Worm (Caenorhabditis elegans): ENCODE results near the gene ugt-37.

ugt-37 gene

DNA sequence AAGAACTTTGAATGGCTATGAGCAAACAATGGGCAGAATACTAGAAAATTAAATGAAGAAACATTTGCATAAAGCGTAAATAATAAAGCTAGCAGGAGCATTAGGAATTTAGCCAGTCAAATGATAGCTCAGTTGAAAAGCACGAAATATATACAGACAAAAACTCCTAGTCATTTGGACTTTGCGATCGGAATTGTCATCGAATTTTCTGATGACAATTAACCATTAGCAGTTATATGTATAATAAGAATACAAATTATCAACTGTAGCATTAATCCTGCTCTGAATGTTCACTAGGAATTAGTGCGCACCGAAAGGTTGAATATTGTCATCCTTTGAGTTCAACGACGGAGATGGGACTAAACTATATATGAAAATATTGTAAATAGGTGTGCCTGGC is 2.3 kb upstream of the ugt-37 start, which contains the start of gene ugt-38:
TSS of gene ugt-38 (minus strand) at position 101 of the 400 bp plus-strand sequence.
- no peak for TF ChIP-seq hnd-1 (tag; optimal IDR thresholded peaks at IDR 0.05)
- TF ChIP-seq B0310.2 (tag; optimal IDR thresholded peaks at IDR 0.05): no peak
- TF ChIP-seq ets-7 (tag; optimal IDR thresholded peaks at IDR 0.05): no peak
- no peak for TF ChIP-seq F13C5.2 (tag; optimal IDR thresholded peaks at IDR 0.05)
- no peak for TF ChIP-seq flt-1 (GFP tag; IDR thresholded peaks at IDR 0.05)
- TF ChIP-seq tbx-37 (GFP tag; conservative IDR thresholded peaks at IDR 0.05): no peak
- no peak for TF ChIP-seq tbx-11 (GFP tag; IDR thresholded peaks at IDR 0.05)
- TF ChIP-seq tra-4 (tag; optimal IDR thresholded peaks at IDR 0.05): no peak
- no peak for TF ChIP-seq hmbx-1 (tag; optimal IDR thresholded peaks at IDR 0.05)
- TF ChIP-seq hmg-4 (GFP tag; optimal IDR thresholded peaks at IDR 0.05): no peak
- no peak for TF ChIP-seq pes-1 (GFP tag; IDR thresholded peaks at IDR 0.05)
- no peak for TF ChIP-seq ama-1 (optimal IDR thresholded peaks at IDR 0.05)
- TF ChIP-seq scrt-1 (GFP tag; IDR thresholded peaks at IDR 0.05): no peak
- TF ChIP-seq ceh-36 (tag; optimal IDR thresholded peaks at IDR 0.05): no peak
- TF ChIP-seq aly-1 (tag; optimal IDR thresholded peaks at IDR 0.05): no peak
- TF ChIP-seq sea-1 (GFP tag; conservative IDR thresholded peaks at IDR 0.05): no peak

DNA sequence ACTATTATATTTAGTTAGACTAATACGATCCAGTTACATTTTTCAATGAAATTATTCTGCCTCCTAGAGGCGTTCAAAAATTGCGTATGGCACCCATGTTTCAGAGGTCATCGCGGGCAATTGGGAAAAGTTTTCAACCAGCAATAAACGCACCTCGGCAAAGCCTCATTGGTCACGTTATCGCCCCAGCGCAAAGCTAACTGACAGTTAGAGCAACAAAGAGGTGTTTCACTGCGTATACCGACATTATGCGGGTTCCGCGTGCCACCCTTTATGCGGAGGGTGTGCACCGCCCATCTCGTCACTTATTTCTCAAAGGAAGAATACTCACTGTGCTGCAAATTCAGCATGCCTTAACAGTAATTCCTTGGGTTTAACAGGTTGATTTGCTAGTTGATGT is 2.5 kb downstream of the ugt-37 start:
- TF ChIP-seq sea-1 (GFP tag; conservative IDR thresholded peaks at IDR 0.05): 0 out of 2 replicates have a peak, but pooled peaks have one; percentile 37
- no peak for TF ChIP-seq hmbx-1 (tag; optimal IDR thresholded peaks at IDR 0.05)
- TF ChIP-seq tbx-11 (GFP tag; IDR thresholded peaks at IDR 0.05): 0 out of 2 replicates have a peak, but pooled peaks have one; percentile 29

ce11 chrV:7141864-7142263 is 3.3 kb downstream of the ugt-37 start, which contains the start of gene ugt-40:
TSS of gene ugt-40 (minus strand) at chrV:7141964.
- TF ChIP-seq pes-1 (GFP tag; IDR thresholded peaks at IDR 0.05) (no peak), hnd-1 (tag; optimal IDR thresholded peaks at IDR 0.05) (no peak), ets-7 (tag; optimal IDR thresholded peaks at IDR 0.05) (no peak), ama-1 (optimal IDR thresholded peaks at IDR 0.05) (no peak), sea-1 (GFP tag; conservative IDR thresholded peaks at IDR 0.05) (no peak), hmbx-1 (tag; optimal IDR thresholded peaks at IDR 0.05) (no peak), tbx-37 (GFP tag; conservative IDR thresholded peaks at IDR 0.05) (no peak), tbx-11 (GFP tag; IDR thresholded peaks at IDR 0.05) (no peak), tra-4 (tag; optimal IDR thresholded peaks at IDR 0.05) (no peak), ceh-36 (tag; optimal IDR thresholded peaks at IDR 0.05) (no peak), B0310.2 (tag; optimal IDR thresholded peaks at IDR 0.05) (no peak)

- TF ChIP-seq F13C5.2 (tag; optimal IDR thresholded peaks at IDR 0.05) (no peak), ceh-13 (GFP tag; optimal IDR thresholded peaks at IDR 0.05) (no peak), tbx-37 (GFP tag; conservative IDR thresholded peaks at IDR 0.05) (no peak), ceh-36 (tag; optimal IDR thresholded peaks at IDR 0.05) (no peak), aly-1 (tag; optimal IDR thresholded peaks at IDR 0.05) (no peak), tra-4 (tag; optimal IDR thresholded peaks at IDR 0.05) (no peak), pes-1 (GFP tag; IDR thresholded peaks at IDR 0.05) (no peak), flt-1 (GFP tag; IDR thresholded peaks at IDR 0.05) (no peak)
Observed at ce11 chrV:7140368-7140767, 4.8 kb downstream of the ugt-37 start.

DNA sequence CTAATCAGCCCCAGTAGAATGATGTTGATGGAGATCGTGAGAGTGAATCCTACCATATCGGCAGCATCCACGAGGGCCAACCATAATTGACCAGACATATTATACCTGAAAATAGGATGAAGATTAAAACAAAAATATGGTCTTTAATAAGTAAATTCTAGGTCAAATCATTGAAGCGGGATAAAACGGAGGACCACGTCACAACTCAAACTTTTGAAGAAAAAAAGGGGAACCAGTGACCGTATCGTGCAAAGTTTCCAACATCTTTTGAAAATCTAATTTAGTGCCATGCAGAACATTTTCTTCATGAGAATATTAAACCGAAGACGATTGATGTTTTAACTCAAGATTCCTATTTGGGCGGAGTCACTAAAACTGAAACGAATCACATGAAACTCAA is 6.8 kb downstream of the ugt-37 start, which contains the start of gene str-112:
TSS of gene str-112 (minus strand) at position 101 of the 400 bp plus-strand sequence.
- TF ChIP-seq hmbx-1 (tag; optimal IDR thresholded peaks at IDR 0.05) (no peak), hnd-1 (tag; optimal IDR thresholded peaks at IDR 0.05) (no peak), B0310.2 (tag; optimal IDR thresholded peaks at IDR 0.05) (no peak), ceh-36 (tag; optimal IDR thresholded peaks at IDR 0.05) (no peak), sea-1 (GFP tag; conservative IDR thresholded peaks at IDR 0.05) (no peak), tbx-37 (GFP tag; conservative IDR thresholded peaks at IDR 0.05) (no peak), aly-1 (tag; optimal IDR thresholded peaks at IDR 0.05) (no peak), tbx-11 (GFP tag; IDR thresholded peaks at IDR 0.05) (no peak), hmg-4 (GFP tag; optimal IDR thresholded peaks at IDR 0.05) (no peak), tra-4 (tag; optimal IDR thresholded peaks at IDR 0.05) (no peak), pes-1 (GFP tag; IDR thresholded peaks at IDR 0.05) (no peak), ets-7 (tag; optimal IDR thresholded peaks at IDR 0.05) (no peak), flt-1 (GFP tag; IDR thresholded peaks at IDR 0.05) (no peak), scrt-1 (GFP tag; IDR thresholded peaks at IDR 0.05) (no peak)

DNA sequence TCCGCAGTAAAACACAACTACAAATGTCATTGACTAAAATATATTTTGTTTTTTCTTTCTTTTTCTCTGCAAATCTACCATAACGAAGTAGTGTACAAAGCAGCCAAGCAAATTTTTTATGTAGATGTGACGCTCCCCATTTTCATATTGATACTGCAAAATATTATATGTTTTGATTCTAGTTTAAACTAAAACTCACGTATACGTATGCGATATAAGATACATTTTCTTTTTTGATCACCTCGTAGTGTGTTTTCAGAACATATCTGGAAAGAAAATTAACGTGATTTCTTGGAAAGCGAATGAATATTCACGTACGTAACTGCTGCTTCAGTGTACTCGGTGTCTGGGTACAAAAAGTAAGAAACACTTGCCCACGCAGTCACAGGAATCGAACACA is 8.3 kb downstream of the ugt-37 start:
- TF ChIP-seq B0310.2 (tag; optimal IDR thresholded peaks at IDR 0.05) (no peak), flt-1 (GFP tag; IDR thresholded peaks at IDR 0.05) (no peak), tbx-37 (GFP tag; conservative IDR thresholded peaks at IDR 0.05) (no peak), ets-7 (tag; optimal IDR thresholded peaks at IDR 0.05) (no peak), aly-1 (tag; optimal IDR thresholded peaks at IDR 0.05) (no peak), ceh-36 (tag; optimal IDR thresholded peaks at IDR 0.05) (no peak), hmg-4 (GFP tag; optimal IDR thresholded peaks at IDR 0.05) (no peak), scrt-1 (GFP tag; IDR thresholded peaks at IDR 0.05) (no peak), tra-4 (tag; optimal IDR thresholded peaks at IDR 0.05) (no peak), sea-1 (GFP tag; conservative IDR thresholded peaks at IDR 0.05) (no peak), tbx-11 (GFP tag; IDR thresholded peaks at IDR 0.05) (no peak)

ce11 chrV:7133963-7134362 is 11.2 kb downstream of the ugt-37 start, which contains the start of gene F10D2.16:
TSS of gene F10D2.16 (plus strand) at chrV:7134263.
- TF ChIP-seq scrt-1 (GFP tag; IDR thresholded peaks at IDR 0.05) (no peak), ceh-36 (tag; optimal IDR thresholded peaks at IDR 0.05) (no peak)

DNA sequence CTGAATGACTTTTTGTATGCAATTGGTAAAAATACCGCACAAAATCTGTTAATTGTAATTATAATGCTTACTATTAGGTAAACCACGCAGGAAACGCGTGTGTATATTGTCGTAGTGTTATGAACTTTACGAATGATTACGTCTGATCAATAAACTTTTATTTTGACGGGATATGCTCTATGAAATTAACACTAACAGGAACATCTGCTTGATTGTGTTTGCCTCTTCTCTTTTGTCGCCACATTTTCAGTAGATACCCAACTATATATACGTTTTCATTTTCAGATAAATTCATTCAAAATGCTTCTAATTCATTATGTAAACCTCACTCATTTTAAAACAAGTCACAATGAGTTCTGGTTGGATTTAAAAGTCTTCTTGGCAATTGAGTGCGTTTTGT is 12.9 kb downstream of the ugt-37 start, which contains the start of gene sre-10:
TSS of gene sre-10 (plus strand) at position 301 of the 400 bp plus-strand sequence.
- TF ChIP-seq ceh-13 (GFP tag; optimal IDR thresholded peaks at IDR 0.05) (no peak), ama-1 (optimal IDR thresholded peaks at IDR 0.05) (no peak), aly-1 (tag; optimal IDR thresholded peaks at IDR 0.05) (no peak), F13C5.2 (tag; optimal IDR thresholded peaks at IDR 0.05) (no peak), ceh-36 (tag; optimal IDR thresholded peaks at IDR 0.05) (no peak), hnd-1 (tag; optimal IDR thresholded peaks at IDR 0.05) (no peak), tbx-11 (GFP tag; IDR thresholded peaks at IDR 0.05) (no peak), B0310.2 (tag; optimal IDR thresholded peaks at IDR 0.05) (no peak), hmbx-1 (tag; optimal IDR thresholded peaks at IDR 0.05) (no peak), tra-4 (tag; optimal IDR thresholded peaks at IDR 0.05) (no peak), ets-7 (tag; optimal IDR thresholded peaks at IDR 0.05) (no peak), flt-1 (GFP tag; IDR thresholded peaks at IDR 0.05) (no peak), scrt-1 (GFP tag; IDR thresholded peaks at IDR 0.05) (no peak), tbx-37 (GFP tag; conservative IDR thresholded peaks at IDR 0.05) (no peak), pes-1 (GFP tag; IDR thresholded peaks at IDR 0.05) (no peak), sea-1 (GFP tag; conservative IDR thresholded peaks at IDR 0.05) (no peak), hmg-4 (GFP tag; optimal IDR thresholded peaks at IDR 0.05) (no peak)

Data from whole organism, early embryonic.